Worm (Caenorhabditis elegans) whole organism, young adult: ENCODE results near the gene srh-22.

Experiments
- B0336.3 ChIP-seq: fragments of 200-800 bp; sonication (Bioruptor generic); IDR thresholded peaks from 2 replicates; pipeline ENCODE4 v1.3.6; 2022; ENCODE audit warnings: missing genetic modification characterization, missing compliant biosample characterization
- D2030.7 ChIP-seq: fragments of 200-800 bp; sonication (Bioruptor generic); IDR thresholded peaks from 2 replicates; pipeline ENCODE4 v1.3.6; 2022; ENCODE audit warnings: missing genetic modification reagents, missing genetic modification characterization, missing compliant biosample characterization
- F33H1.4 ChIP-seq: fragments of 200-800 bp; sonication (Bioruptor generic); IDR thresholded peaks from 2 replicates; pipeline ENCODE4 v1.3.6; 2022; ENCODE audit warnings: missing genetic modification reagents, missing genetic modification characterization, missing compliant biosample characterization
- F39B2.1 ChIP-seq: fragments of 200-800 bp; sonication (Bioruptor generic); IDR thresholded peaks from 2 replicates; pipeline ENCODE4 v1.3.6; 2022; ENCODE audit warnings: missing genetic modification reagents, missing genetic modification characterization, missing compliant biosample characterization
- T07F8.4 ChIP-seq: sonication (generic microtip); optimal IDR thresholded peaks from 2 replicates; lab custom pipeline; 2016; ENCODE audit warnings: mild to moderate bottlenecking, missing genetic modification characterization, moderate library complexity, missing compliant biosample characterization
- Y67H2A.10 ChIP-seq: fragments of 200-800 bp; sonication (Bioruptor generic); conservative IDR thresholded peaks from 2 replicates; pipeline ENCODE4 v1.3.6; 2022; ENCODE audit warnings: missing genetic modification reagents, missing genetic modification characterization, missing compliant biosample characterization
- Y79H2A.3 ChIP-seq: fragments of 200-800 bp; sonication (Bioruptor generic); conservative IDR thresholded peaks from 2 replicates; pipeline ENCODE4 v1.3.6; 2022; ENCODE audit warnings: missing genetic modification reagents, missing genetic modification characterization, missing compliant biosample characterization
- akir-1 ChIP-seq: fragments of 200-800 bp; sonication (Bioruptor generic); optimal IDR thresholded peaks from 2 replicates; lab custom pipeline; 2018; ENCODE audit warnings: mild to moderate bottlenecking, missing genetic modification characterization, moderate library complexity, missing compliant biosample characterization
- ama-1 ChIP-seq, 3 experiments: fragments of 150-350 bp in 1 of 3; sonication (generic microtip) in 2 of 3; optimal IDR thresholded peaks; 2 replicates each; lab custom pipeline; 2014 to 2018; ENCODE audit warnings: missing biosample characterization in 2 of 3, missing genetic modification characterization in 2 of 3, missing genetic modification reagents in 2 of 3
- athp-1 ChIP-seq: sonication (generic microtip); optimal IDR thresholded peaks from 2 replicates; lab custom pipeline; 2017; ENCODE audit warnings: mild to moderate bottlenecking, missing genetic modification characterization, missing compliant biosample characterization
- bed-1 ChIP-seq: fragments of 200-800 bp; sonication (Bioruptor generic); IDR thresholded peaks from 2 replicates; pipeline ENCODE4 v1.3.6; 2022; ENCODE audit warnings: missing genetic modification reagents, missing genetic modification characterization, missing compliant biosample characterization
- ceh-100 ChIP-seq: fragments of 200-800 bp; sonication (Bioruptor generic); IDR thresholded peaks from 2 replicates; pipeline ENCODE4 v1.3.6; 2022; ENCODE audit warnings: missing genetic modification reagents, missing genetic modification characterization, missing compliant biosample characterization
- ceh-27 ChIP-seq: fragments of 200-800 bp; sonication (Bioruptor generic); optimal IDR thresholded peaks from 2 replicates; lab custom pipeline; 2018; ENCODE audit warnings: mild to moderate bottlenecking, missing genetic modification characterization, moderate library complexity, missing compliant biosample characterization
- ceh-40 ChIP-seq: fragments of 200-800 bp; sonication (Bioruptor generic); IDR thresholded peaks from 2 replicates; pipeline ENCODE4 v1.3.6; 2022; ENCODE audit warnings: missing genetic modification characterization, missing compliant biosample characterization
- ceh-79 ChIP-seq: sonication (generic microtip); optimal IDR thresholded peaks from 2 replicates; lab custom pipeline; 2017; ENCODE audit warnings: mild to moderate bottlenecking, missing genetic modification characterization, missing compliant biosample characterization
- efl-1 ChIP-seq: fragments of 150-350 bp; optimal IDR thresholded peaks from 2 replicates; lab custom pipeline; 2014; ENCODE audit warnings: missing biosample characterization, missing genetic modification reagents, missing genetic modification characterization
- egl-44 ChIP-seq: fragments of 200-800 bp; sonication (Bioruptor generic); IDR thresholded peaks from 2 replicates; pipeline ENCODE4 v1.3.6; 2022; ENCODE audit warnings: missing genetic modification reagents, missing genetic modification characterization, missing compliant biosample characterization
- fkh-3 ChIP-seq: sonication (generic microtip); optimal IDR thresholded peaks from 2 replicates; lab custom pipeline; 2016; ENCODE audit warnings: mild to moderate bottlenecking, missing genetic modification characterization, missing compliant biosample characterization
- him-1 ChIP-seq: sonication (generic microtip); optimal IDR thresholded peaks from 2 replicates; lab custom pipeline; 2016; ENCODE audit warnings: missing genotype, missing genetic modification reagents, missing genetic modification characterization, missing compliant biosample characterization
- hmg-1.2 ChIP-seq: fragments of 200-800 bp; sonication (Bioruptor generic); IDR thresholded peaks from 2 replicates; pipeline ENCODE4 v1.3.6; 2022; ENCODE audit warnings: missing genetic modification reagents, missing genetic modification characterization, missing compliant biosample characterization
- hsf-1 ChIP-seq: fragments of 200-800 bp; sonication (Bioruptor generic); IDR thresholded peaks from 2 replicates; pipeline ENCODE4 v1.3.6; 2022; ENCODE audit warnings: missing genetic modification reagents, missing genetic modification characterization, missing compliant biosample characterization
- let-607 ChIP-seq, 2 experiments: fragments of 200-800 bp in 1 of 2; sonication (Bioruptor generic) in 1 of 2; sonication (generic microtip) in 1 of 2; optimal IDR thresholded peaks; 2 replicates each; lab custom pipeline; 2016 to 2018; ENCODE audit warnings: mild to moderate bottlenecking in 2 of 2, missing compliant biosample characterization in 2 of 2, missing genetic modification characterization in 2 of 2, moderate library complexity in 2 of 2, missing genotype in 1 of 2
- lin-40 ChIP-seq: sonication (generic microtip); optimal IDR thresholded peaks from 2 replicates; lab custom pipeline; 2016; ENCODE audit warnings: missing genetic modification characterization, mild to moderate bottlenecking, missing compliant biosample characterization, missing genotype, missing genetic modification reagents
- lir-1 ChIP-seq: fragments of 200-800 bp; sonication (Bioruptor generic); conservative IDR thresholded peaks from 2 replicates; pipeline ENCODE4 v1.3.6; 2022; ENCODE audit warnings: missing genetic modification reagents, missing genetic modification characterization, missing compliant biosample characterization
- lsy-27 ChIP-seq: sonication (generic microtip); optimal IDR thresholded peaks from 2 replicates; lab custom pipeline; 2017; ENCODE audit warnings: missing genetic modification characterization, mild to moderate bottlenecking, missing compliant biosample characterization, antibody characterized with exemption, missing genotype, borderline replicate concordance; ENCODE audit not compliant: insufficient read depth
- madf-10 ChIP-seq: sonication (generic microtip); optimal IDR thresholded peaks from 2 replicates; lab custom pipeline; 2016; ENCODE audit warnings: mild to moderate bottlenecking, missing genetic modification characterization, missing compliant biosample characterization
- madf-3 ChIP-seq: fragments of 200-800 bp; sonication (Bioruptor generic); IDR thresholded peaks from 2 replicates; pipeline ENCODE4 v1.3.6; 2022; ENCODE audit warnings: missing genetic modification reagents, missing genetic modification characterization, missing compliant biosample characterization
- mcd-1 ChIP-seq: fragments of 200-800 bp; sonication (Bioruptor generic); IDR thresholded peaks from 2 replicates; pipeline ENCODE4 v1.3.6; 2022; ENCODE audit warnings: missing genetic modification reagents, missing genetic modification characterization, missing compliant biosample characterization
- nfya-1 ChIP-seq: sonication (generic microtip); optimal IDR thresholded peaks from 2 replicates; lab custom pipeline; 2017; ENCODE audit warnings: antibody characterized with exemption, missing compliant biosample characterization, missing genetic modification characterization, borderline replicate concordance; ENCODE audit not compliant: insufficient read depth
- nfyb-1 ChIP-seq: fragments of 200-800 bp; sonication (Bioruptor generic); IDR thresholded peaks from 2 replicates; pipeline ENCODE4 v1.3.6; 2022; ENCODE audit warnings: missing genetic modification reagents, missing genetic modification characterization, missing compliant biosample characterization
- pbrm-1 ChIP-seq: fragments of 200-800 bp; sonication (Bioruptor generic); IDR thresholded peaks from 2 replicates; pipeline ENCODE4 v1.3.6; 2022; ENCODE audit warnings: missing genetic modification reagents, missing genetic modification characterization, missing compliant biosample characterization
- pha-4 ChIP-seq: fragments of 150-350 bp; sonication (generic microtip); optimal IDR thresholded peaks from 2 replicates; lab custom pipeline; 2014; ENCODE audit warnings: missing biosample characterization, missing genetic modification reagents, missing genetic modification characterization
- repo-1 ChIP-seq: sonication (generic microtip); optimal IDR thresholded peaks from 2 replicates; lab custom pipeline; 2017; ENCODE audit warnings: mild to moderate bottlenecking, missing genetic modification characterization, missing compliant biosample characterization
- sea-2 ChIP-seq: fragments of 200-800 bp; sonication (Bioruptor generic); IDR thresholded peaks from 2 replicates; pipeline ENCODE4 v1.3.6; 2022; ENCODE audit warnings: missing genetic modification characterization, missing compliant biosample characterization
- sptf-2 ChIP-seq: fragments of 200-800 bp; sonication (Bioruptor generic); optimal IDR thresholded peaks from 2 replicates; lab custom pipeline; 2018; ENCODE audit warnings: mild to moderate bottlenecking, missing genetic modification characterization, missing compliant biosample characterization
- tlf-1 ChIP-seq: fragments of 200-800 bp; sonication (Bioruptor generic); optimal IDR thresholded peaks from 2 replicates; lab custom pipeline; 2018; ENCODE audit warnings: mild to moderate bottlenecking, missing genetic modification characterization, missing compliant biosample characterization
- unc-130 ChIP-seq: sonication (generic microtip); optimal IDR thresholded peaks from 2 replicates; lab custom pipeline; 2016; ENCODE audit warnings: missing genetic modification reagents, missing genetic modification characterization, missing compliant biosample characterization
- ztf-18 ChIP-seq: sonication (generic microtip); optimal IDR thresholded peaks from 2 replicates; lab custom pipeline; 2016; ENCODE audit warnings: missing genotype, mild to moderate bottlenecking, missing genetic modification characterization, missing compliant biosample characterization
- ztf-25 ChIP-seq: fragments of 200-800 bp; sonication (Bioruptor generic); IDR thresholded peaks from 2 replicates; pipeline ENCODE4 v1.3.6; 2022; ENCODE audit warnings: missing genetic modification reagents, missing genetic modification characterization, missing compliant biosample characterization
- ztf-28 ChIP-seq: fragments of 200-800 bp; sonication (Bioruptor generic); IDR thresholded peaks from 2 replicates; pipeline ENCODE4 v1.3.6; 2022; ENCODE audit warnings: missing genetic modification reagents, missing genetic modification characterization, missing compliant biosample characterization
- ztf-3 ChIP-seq: fragments of 200-800 bp; sonication (Bioruptor generic); optimal IDR thresholded peaks from 2 replicates; lab custom pipeline; 2018; ENCODE audit warnings: mild to moderate bottlenecking, missing genetic modification characterization, missing compliant biosample characterization

The srh-22 gene

DNA sequence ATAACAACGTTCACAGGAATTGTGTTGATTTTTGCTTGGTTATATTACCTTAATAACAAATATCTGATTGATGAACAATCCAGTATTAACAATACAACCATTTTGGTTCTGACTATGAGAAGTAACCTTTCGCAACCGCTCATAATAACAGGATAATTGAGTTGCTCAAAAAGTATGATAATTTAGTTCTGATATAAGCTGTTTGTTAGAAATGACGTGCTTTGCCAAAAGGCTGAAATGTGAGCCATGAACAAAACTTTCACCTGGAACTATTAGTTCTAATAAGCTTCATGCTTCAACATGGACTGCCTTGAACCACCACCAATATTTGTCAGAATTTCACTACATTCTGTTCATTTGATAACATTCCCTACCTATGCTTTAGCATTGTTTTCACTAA is 2.5 kb downstream of the srh-22 start, which contains the start of gene srh-20:
Gene srh-20, plus strand, starts transcription at position 301 of the 400 bp plus-strand sequence.
- TF ChIP-seq ceh-27 (no peak), lin-40 (tag; lab: Kevin White, UChicago) (no peak), nfyb-1 (GFP tag; lab: Robert Waterston, UW) (no peak)

DNA sequence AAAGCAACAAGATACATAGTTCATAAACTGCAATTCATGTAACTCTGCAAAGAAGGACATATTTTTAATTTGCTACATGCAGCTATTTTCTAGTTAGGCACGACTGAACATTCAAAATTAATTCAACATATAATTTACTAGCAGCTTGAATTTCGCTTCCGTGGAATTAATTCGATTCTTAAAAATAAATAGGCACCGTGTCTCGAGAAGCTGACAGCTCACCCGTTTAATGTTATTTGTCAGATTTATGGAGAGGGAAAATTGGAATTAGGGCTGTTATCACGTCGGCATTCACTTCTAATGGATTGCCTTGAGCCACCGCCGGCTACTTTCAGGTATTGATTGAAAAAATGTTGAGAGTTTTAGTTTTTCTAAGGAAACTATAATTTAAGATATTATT is 4.2 kb downstream of the srh-22 start, which contains the start of gene srh-21:
Gene srh-21, plus strand, starts transcription at position 301 of the 400 bp plus-strand sequence.
- TF ChIP-seq mcd-1 (GFP tag; lab: Robert Waterston, UW) (no peak), sea-2 (GFP tag; lab: Robert Waterston, UW) (no peak), madf-3 (GFP tag; lab: Robert Waterston, UW) (no peak)

DNA sequence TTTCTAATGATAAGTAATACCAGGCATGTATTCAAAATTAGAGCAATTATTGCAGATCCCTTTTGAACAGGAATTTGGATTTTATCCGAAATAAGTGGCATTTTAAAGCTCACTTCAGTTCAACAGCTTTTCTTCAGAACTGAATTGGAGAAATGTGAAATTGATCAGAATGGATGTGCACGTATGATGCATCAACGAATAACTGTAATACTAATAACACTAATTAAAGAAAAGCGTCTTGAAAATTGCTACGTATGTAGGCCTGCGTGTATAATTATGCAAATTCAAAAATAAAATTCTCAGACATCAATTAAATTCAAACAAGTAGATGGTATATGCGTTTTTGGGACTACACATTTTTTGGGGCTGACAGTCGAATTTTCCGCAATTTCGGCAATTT is 7.7 kb downstream of the srh-22 start, which contains the start of gene str-205:
Gene str-205, minus strand, starts transcription at position 101 of the 400 bp plus-strand sequence.
- no peak for TF ChIP-seq tlf-1 (GFP tag; lab: Kevin White, UChicago)
- TF ChIP-seq madf-3 (GFP tag; lab: Robert Waterston, UW): no peak
- TF ChIP-seq T07F8.4: no peak
- TF ChIP-seq Y67H2A.10 (GFP tag; lab: Robert Waterston, UW): no peak
- no peak for TF ChIP-seq F33H1.4 (GFP tag; lab: Robert Waterston, UW)
- TF ChIP-seq bed-1 (GFP tag; lab: Robert Waterston, UW): no peak
- no peak for TF ChIP-seq pha-4 (tag; lab: Kevin White, UChicago)
- no peak for TF ChIP-seq ztf-18 (tag; lab: Kevin White, UChicago)
- no peak for TF ChIP-seq D2030.7
- TF ChIP-seq lir-1 (GFP tag; lab: Robert Waterston, UW): no peak
- no peak for TF ChIP-seq him-1 (tag; lab: Kevin White, UChicago)
- no peak for TF ChIP-seq fkh-3 (tag; lab: Kevin White, UChicago)
- no peak for TF ChIP-seq ztf-3 (GFP tag; lab: Kevin White, UChicago)
- no peak for TF ChIP-seq ztf-25 (GFP tag; lab: Robert Waterston, UW)

DNA sequence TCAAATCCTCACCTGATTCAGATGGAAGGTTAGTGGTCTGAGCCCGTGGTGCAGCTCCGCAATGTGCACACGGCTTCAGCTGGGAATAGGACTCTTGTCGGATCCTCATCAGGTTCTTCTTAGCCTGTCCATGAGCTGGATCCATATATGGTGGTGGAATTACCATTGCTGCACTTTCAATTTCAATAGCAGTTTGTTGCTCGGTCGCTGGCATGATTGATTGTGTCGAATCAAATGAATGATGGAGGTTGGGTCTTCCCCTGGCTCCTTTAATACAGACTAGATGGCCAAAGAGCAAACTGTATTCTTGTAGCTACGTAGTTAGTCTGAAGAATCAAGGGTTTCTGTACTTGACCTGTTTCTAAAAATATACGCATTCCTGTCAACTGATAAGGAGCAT is 10.7 kb downstream of the srh-22 start, which contains the start of gene C02E7.10:
Gene C02E7.10, minus strand, starts transcription at position 232 of the 400 bp plus-strand sequence.
- TF ChIP-seq hsf-1 (GFP tag; lab: Robert Waterston, UW) (no peak), ceh-40 (GFP tag; lab: Robert Waterston, UW) (no peak), ceh-100 (GFP tag; lab: Robert Waterston, UW) (no peak), athp-1 (no peak), ztf-28 (GFP tag; lab: Robert Waterston, UW) (no peak), ceh-79 (tag; lab: Kevin White, UChicago) (no peak), ama-1 (optimal IDR thresholded peaks at IDR 0.05; lab: Kevin White, UChicago) (no peak), ama-1 (GFP tag; optimal IDR thresholded peaks at IDR 0.05; lab: Kevin White, UChicago) (no peak), madf-10 (tag; lab: Kevin White, UChicago) (no peak), lsy-27 (tag; lab: Kevin White, UChicago) (no peak), Y79H2A.3 (GFP tag; lab: Robert Waterston, UW) (no peak), sptf-2 (GFP tag; lab: Kevin White, UChicago) (no peak)
- TF ChIP-seq, all 124 proteins: peak for 0

DNA sequence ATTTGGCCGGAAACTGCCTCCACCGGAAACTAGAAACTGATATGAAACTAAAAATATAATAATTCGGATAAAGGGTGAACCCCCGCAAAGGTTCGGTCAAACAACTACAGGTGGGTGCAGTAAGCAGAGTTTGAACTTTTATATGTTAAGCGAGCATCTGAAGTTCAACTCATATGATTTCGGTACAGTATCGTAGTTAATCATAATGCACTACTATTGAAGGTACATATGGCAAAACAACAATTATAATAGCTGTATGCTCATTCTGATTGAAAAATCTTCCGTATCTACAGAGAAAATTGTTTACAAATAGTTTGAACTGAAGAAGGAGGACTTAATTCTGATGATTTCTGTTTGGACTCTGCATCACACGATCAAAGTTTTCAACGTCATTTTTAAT is 11.1 kb downstream of the srh-22 start:
- TF ChIP-seq efl-1 (GFP tag; lab: Kevin White, UChicago): no peak
- TF ChIP-seq ztf-25 (GFP tag; lab: Robert Waterston, UW): no peak
- no peak for TF ChIP-seq F39B2.1 (GFP tag; lab: Robert Waterston, UW)
- TF ChIP-seq Y67H2A.10 (GFP tag; lab: Robert Waterston, UW): no peak
- no peak for TF ChIP-seq unc-130 (GFP tag; lab: Kevin White, UChicago)
- no peak for TF ChIP-seq hsf-1 (GFP tag; lab: Robert Waterston, UW)
- TF ChIP-seq madf-3 (GFP tag; lab: Robert Waterston, UW): no peak
- TF ChIP-seq ceh-100 (GFP tag; lab: Robert Waterston, UW): no peak
- TF ChIP-seq repo-1 (tag; lab: Kevin White, UChicago): no peak
- no peak for TF ChIP-seq egl-44 (GFP tag; lab: Robert Waterston, UW)
- no peak for TF ChIP-seq B0336.3
- no peak for TF ChIP-seq akir-1 (GFP tag; lab: Kevin White, UChicago)
- no peak for TF ChIP-seq nfya-1 (tag; lab: Kevin White, UChicago)
- no peak for TF ChIP-seq let-607 (tag; optimal IDR thresholded peaks at IDR 0.05; lab: Kevin White, UChicago)
- no peak for TF ChIP-seq pbrm-1
- no peak for TF ChIP-seq hmg-1.2 (GFP tag; lab: Robert Waterston, UW)
